Worm (Caenorhabditis elegans): ENCODE results near the gene hpo-34.

DNA sequence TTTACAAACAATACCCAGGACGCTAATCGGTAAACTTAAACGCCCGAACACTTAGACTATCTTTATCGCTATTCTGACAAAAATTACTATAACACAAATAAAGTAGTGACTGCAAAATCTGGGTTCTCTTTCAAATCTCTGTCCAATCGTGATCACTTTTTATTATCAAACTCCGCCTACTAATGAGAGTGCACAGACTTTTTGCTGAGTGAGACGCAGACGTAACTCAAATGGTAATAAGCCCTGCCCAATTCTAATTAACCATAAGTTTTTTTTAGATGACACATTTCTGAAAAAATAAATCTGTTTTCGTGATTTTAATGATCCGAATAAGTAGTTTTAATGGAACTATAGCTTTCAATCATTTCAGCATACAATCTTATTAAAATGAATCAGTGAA lies 46.5 kb downstream of the hpo-34 start:
- TF ChIP-seq hlh-12 (tag; optimal IDR thresholded peaks at IDR 0.05) (no peak), hmg-1.2 (GFP tag; IDR thresholded peaks at IDR 0.05) (no peak), rpc-1 (optimal IDR thresholded peaks at IDR 0.05) (no peak), rpc-1 (tag; optimal IDR thresholded peaks at IDR 0.05) (no peak), ekl-4 (GFP tag; IDR thresholded peaks at IDR 0.05) (no peak), tlf-1 (GFP tag; optimal IDR thresholded peaks at IDR 0.05) (no peak), ama-1 (optimal IDR thresholded peaks at IDR 0.05) (no peak), ama-1 (GFP tag; optimal IDR thresholded peaks at IDR 0.05) (no peak), attf-6 (GFP tag; IDR thresholded peaks at IDR 0.05) (no peak), ztf-3 (GFP tag; optimal IDR thresholded peaks at IDR 0.05) (no peak), nhr-90 (tag; optimal IDR thresholded peaks at IDR 0.05) (no peak), attf-5 (GFP tag; optimal IDR thresholded peaks at IDR 0.05) (no peak), aptf-2 (GFP tag; conservative IDR thresholded peaks at IDR 0.05) (no peak)

Measured in whole organism, young adult.